Fruit fly (Drosophila melanogaster): Measurements from ENCODE around the gene CG14570.
A peak's percentile ranks its signal among the peaks of the same experiment; 100 is the strongest.

Gene CG14570

DNA sequence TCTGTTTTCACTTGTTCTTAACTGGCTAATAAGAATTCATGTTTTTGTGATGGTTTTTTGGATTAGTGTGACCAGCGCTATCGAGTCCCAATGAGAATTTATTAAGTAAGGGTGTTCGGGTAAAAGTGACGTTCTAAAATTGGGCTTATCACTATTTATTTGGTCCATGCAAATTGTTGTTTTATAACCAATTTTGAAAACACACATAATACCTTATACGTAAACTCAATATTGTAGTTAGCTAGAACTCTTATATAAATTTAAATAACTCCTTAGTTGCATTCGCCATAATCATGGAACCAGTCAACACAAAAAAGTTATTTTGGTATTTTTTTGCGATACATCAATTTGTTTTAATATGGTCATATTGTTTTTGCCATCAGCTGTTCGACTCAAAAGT lies 50.6 kb downstream of the CG14570 start, which contains the start of the genes Als2 and CG11248 (continued):
- TF ChIP-seq Lhr (GFP tag; optimal IDR thresholded peaks at IDR 0.05) (peak; percentile 71), CG14860 (GFP tag; IDR thresholded peaks at IDR 0.05; ENCODE audit: partially characterized antibody) (no peak), Bdp1 (GFP tag; optimal IDR thresholded peaks at IDR 0.05) (peak; percentile 42), CG17912 (GFP tag; optimal IDR thresholded peaks at IDR 0.05) (no peak), CG12659 (GFP tag; optimal IDR thresholded peaks at IDR 0.05) (peak; percentile 79), grn (GFP tag; optimal IDR thresholded peaks at IDR 0.05) (no peak), dysf (GFP tag; IDR thresholded peaks at IDR 0.05) (peak; percentile 76), CG12299 (tag; optimal IDR thresholded peaks at IDR 0.05) (peak; percentile 36), usp (GFP tag; optimal IDR thresholded peaks at IDR 0.05) (no peak), CG2712 (tag; optimal IDR thresholded peaks at IDR 0.05) (peak; percentile 86), ash1 (GFP tag; optimal IDR thresholded peaks at IDR 0.05) (no peak), CG10209 (GFP tag; optimal IDR thresholded peaks at IDR 0.05) (peak; percentile 41), gfzf (GFP tag; optimal IDR thresholded peaks at IDR 0.05) (peak; percentile 79), Hr78 (GFP tag; optimal IDR thresholded peaks at IDR 0.05) (no peak), CG1024 (GFP tag; IDR thresholded peaks at IDR 0.05) (peak; percentile 14; the same call in 1 of the 2 replicates), CG8944 (GFP tag; optimal IDR thresholded peaks at IDR 0.05) (peak; percentile 65), Chrac-16 (GFP tag; optimal IDR thresholded peaks at IDR 0.05) (peak; percentile 70), Xbp1 (GFP tag; optimal IDR thresholded peaks at IDR 0.05) (peak; percentile 86), dati (GFP tag; IDR thresholded peaks at IDR 0.05) (no peak), CG1602 (GFP tag; optimal IDR thresholded peaks at IDR 0.05) (peak; percentile 81), pros (GFP tag; optimal IDR thresholded peaks at IDR 0.05) (no peak), CG5953 (GFP tag; IDR thresholded peaks at IDR 0.05) (0 out of 2 replicates have a peak, but pooled peaks have one; percentile 52), ttk (GFP tag; IDR thresholded peaks at IDR 0.05) (peak; percentile 37; the same call in 1 of the 2 replicates), vnd (GFP tag; IDR thresholded peaks at IDR 0.05; ENCODE audit: partially characterized antibody) (no peak), MTF-1 (GFP tag; optimal IDR thresholded peaks at IDR 0.05; ENCODE audit: borderline replicate concordance) (no peak), mam (GFP tag; optimal IDR thresholded peaks at IDR 0.05) (peak; percentile 77), CG10267 (tag; optimal IDR thresholded peaks at IDR 0.05) (peak; percentile 73), ftz-f1 (GFP tag; optimal IDR thresholded peaks at IDR 0.05) (no peak), TFAM (GFP tag; optimal IDR thresholded peaks at IDR 0.05) (no peak), btn (GFP tag; optimal IDR thresholded peaks at IDR 0.05) (no peak), aop (GFP tag; IDR thresholded peaks at IDR 0.05) (no peak), sc (optimal IDR thresholded peaks at IDR 0.05) (no peak), sc (GFP tag; optimal IDR thresholded peaks at IDR 0.05) (no peak), CG17829 (tag; optimal IDR thresholded peaks at IDR 0.05) (peak; percentile 86), schlank (tag; optimal IDR thresholded peaks at IDR 0.05) (no peak), Stat92E (GFP tag; optimal IDR thresholded peaks at IDR 0.05) (no peak), fd64A (GFP tag; optimal IDR thresholded peaks at IDR 0.05) (no peak), vfl (GFP tag; optimal IDR thresholded peaks at IDR 0.05) (peak; percentile 59), chinmo (GFP tag; IDR thresholded peaks at IDR 0.05; ENCODE audit: partially characterized antibody) (no peak), sens-2 (GFP tag; IDR thresholded peaks at IDR 0.05) (no peak), CG4424 (GFP tag; optimal IDR thresholded peaks at IDR 0.05) (peak; percentile 70), ranshi (GFP tag; IDR thresholded peaks at IDR 0.05) (peak; percentile 67; the same call in 1 of the 2 replicates), pnt (GFP tag; optimal IDR thresholded peaks at IDR 0.05) (peak; percentile 75), tgo (GFP tag; IDR thresholded peaks at IDR 0.05) (peak; percentile 66), Bteb2 (GFP tag; optimal IDR thresholded peaks at IDR 0.05) (peak; percentile 73), CG6654 (GFP tag; optimal IDR thresholded peaks at IDR 0.05) (peak; percentile 27), corto (GFP tag; optimal IDR thresholded peaks at IDR 0.05) (no peak), cg (GFP tag; optimal IDR thresholded peaks at IDR 0.05) (no peak), CG30403 (GFP tag; optimal IDR thresholded peaks at IDR 0.05) (peak; percentile 85), tll (GFP tag; optimal IDR thresholded peaks at IDR 0.05) (peak in 1 of 2 experiments; percentile 29)
